Worm (Caenorhabditis elegans): ENCODE data around the gene C17G10.10.

C17G10.10 gene

DNA sequence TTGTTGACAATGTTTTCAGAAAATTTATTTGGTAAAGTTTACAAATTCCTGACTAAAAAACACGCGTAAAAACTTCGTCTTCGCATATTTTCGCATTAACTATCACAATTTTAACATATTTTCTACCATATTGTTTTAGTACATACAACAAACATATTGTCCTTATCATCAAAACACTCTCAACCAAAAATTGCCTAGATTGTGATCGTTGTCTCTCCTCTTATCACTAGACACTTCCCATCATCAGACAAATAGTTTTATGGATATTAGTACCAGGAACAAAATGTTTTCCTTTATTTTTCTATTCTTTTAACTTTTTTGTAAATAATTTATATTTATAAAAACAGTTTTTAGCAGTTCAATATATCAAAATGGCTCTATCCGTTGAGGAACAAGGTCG is 37.8 kb downstream of the C17G10.10 start, which contains the start of gene C17C3.3:
Gene C17C3.3, plus strand, starts transcription at position 346 of the 400 bp plus-strand sequence.
- TF ChIP-seq pqm-1 (tag; optimal IDR thresholded peaks at IDR 0.05) (peak; percentile 58), ZK546.5 (tag; optimal IDR thresholded peaks at IDR 0.05) (no peak), tag-97 (GFP tag; IDR thresholded peaks at IDR 0.05) (no peak), php-3 (GFP tag; IDR thresholded peaks at IDR 0.05) (no peak), ZK337.2 (GFP tag; IDR thresholded peaks at IDR 0.05) (no peak), fos-1 (tag; optimal IDR thresholded peaks at IDR 0.05) (no peak), mdl-1 (tag; optimal IDR thresholded peaks at IDR 0.05) (no peak), gei-8 (GFP tag; optimal IDR thresholded peaks at IDR 0.05) (no peak), nhr-48 (tag; optimal IDR thresholded peaks at IDR 0.05) (no peak), nhr-28 (tag; optimal IDR thresholded peaks at IDR 0.05) (peak; percentile 28), nhr-11 (tag; optimal IDR thresholded peaks at IDR 0.05) (no peak), unc-39 (tag; optimal IDR thresholded peaks at IDR 0.05) (no peak), hmg-1.1 (GFP tag; IDR thresholded peaks at IDR 0.05) (no peak), tra-1 (GFP tag; IDR thresholded peaks at IDR 0.05) (no peak), daf-16 (GFP tag; optimal IDR thresholded peaks at IDR 0.05) (no peak), daf-16 (tag; optimal IDR thresholded peaks at IDR 0.05) (peak; percentile 97), nhr-77 (tag; optimal IDR thresholded peaks at IDR 0.05) (peak; percentile 5), hif-1 (tag; optimal IDR thresholded peaks at IDR 0.05) (no peak), lin-29 (GFP tag; IDR thresholded peaks at IDR 0.05) (no peak), dve-1 (tag; optimal IDR thresholded peaks at IDR 0.05; ENCODE audit: insufficient read depth) (peak; percentile 72), mxl-2 (GFP tag; conservative IDR thresholded peaks at IDR 0.05) (no peak), set-16 (GFP tag; IDR thresholded peaks at IDR 0.05) (no peak), hlh-11 (tag; optimal IDR thresholded peaks at IDR 0.05) (peak; percentile 24), unc-130 (GFP tag; optimal IDR thresholded peaks at IDR 0.05) (no peak), lin-1 (GFP tag; IDR thresholded peaks at IDR 0.05) (no peak), lin-13 (GFP tag; optimal IDR thresholded peaks at IDR 0.05) (no peak)

DNA sequence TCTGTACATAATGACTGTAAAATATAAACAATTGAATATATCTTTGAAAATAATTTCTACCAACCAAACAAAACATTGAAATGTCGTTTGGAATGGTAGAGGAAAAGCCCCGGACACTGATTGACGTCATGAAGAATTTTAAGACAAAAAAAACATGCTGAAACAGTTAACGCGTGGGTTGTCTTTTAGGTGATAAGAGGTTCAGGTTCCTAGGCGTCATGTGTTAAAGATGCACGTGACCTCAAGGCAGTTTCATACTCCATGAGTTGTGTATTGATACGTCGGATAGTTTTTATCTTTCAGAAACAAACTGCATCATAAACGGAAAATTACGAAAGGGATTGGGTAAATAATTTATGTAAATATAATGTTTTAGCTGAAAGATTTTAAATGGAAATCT is 42.0 kb downstream of the C17G10.10 start:
- TF ChIP-seq T26A8.4 (GFP tag; IDR thresholded peaks at IDR 0.05) (no peak), nhr-48 (tag; optimal IDR thresholded peaks at IDR 0.05) (no peak), pqm-1 (tag; optimal IDR thresholded peaks at IDR 0.05) (peak; percentile 73), nhr-28 (tag; optimal IDR thresholded peaks at IDR 0.05) (peak; percentile 6), unc-39 (tag; optimal IDR thresholded peaks at IDR 0.05) (no peak), nhr-77 (tag; optimal IDR thresholded peaks at IDR 0.05) (peak; percentile 60), dmd-6 (GFP tag; IDR thresholded peaks at IDR 0.05) (peak; percentile 67), hlh-30 (tag; optimal IDR thresholded peaks at IDR 0.05; ENCODE audit: insufficient read depth) (peak; percentile 59), daf-16 (GFP tag; optimal IDR thresholded peaks at IDR 0.05) (no peak), daf-16 (tag; optimal IDR thresholded peaks at IDR 0.05) (peak; percentile 79), lin-1 (GFP tag; IDR thresholded peaks at IDR 0.05) (0 out of 2 replicates have a peak, but pooled peaks have one; percentile 25), mdl-1 (tag; optimal IDR thresholded peaks at IDR 0.05) (peak in 1 of 2 experiments; percentile 34), hlh-11 (tag; optimal IDR thresholded peaks at IDR 0.05) (peak; percentile 48), nhr-25 (tag; optimal IDR thresholded peaks at IDR 0.05; ENCODE audit: borderline replicate concordance, insufficient read depth) (no peak), dve-1 (tag; optimal IDR thresholded peaks at IDR 0.05; ENCODE audit: insufficient read depth) (peak; percentile 83)

DNA sequence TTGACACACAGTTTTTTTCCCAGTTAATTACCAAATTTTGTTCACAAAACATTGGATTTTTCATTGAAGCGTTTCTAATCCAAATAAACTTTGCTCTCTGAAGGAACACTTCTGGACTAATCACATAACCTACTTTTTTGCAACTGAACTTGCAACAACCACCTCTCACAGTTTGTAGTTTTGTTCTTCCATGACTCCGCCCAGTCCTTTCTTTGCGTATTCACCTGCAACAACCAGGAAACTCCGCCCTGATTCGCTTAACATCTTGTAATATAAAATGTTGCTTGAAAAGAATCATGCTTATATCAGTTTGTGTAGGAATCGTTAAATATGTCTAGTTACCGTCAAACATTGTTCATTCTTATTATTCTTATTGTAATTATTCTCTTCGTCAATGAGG is 42.7 kb downstream of the C17G10.10 start, which contains the start of gene ins-11:
Gene ins-11, plus strand, starts transcription at position 301 of the 400 bp plus-strand sequence.
- TF ChIP-seq zfp-3 (GFP tag; conservative IDR thresholded peaks at IDR 0.05) (no peak), ama-1 (optimal IDR thresholded peaks at IDR 0.05) (no peak), zfp-2 (tag; optimal IDR thresholded peaks at IDR 0.05) (no peak), dpl-1 (GFP tag; optimal IDR thresholded peaks at IDR 0.05) (no peak), saeg-2 (GFP tag; IDR thresholded peaks at IDR 0.05) (no peak), nhr-76 (tag; optimal IDR thresholded peaks at IDR 0.05) (no peak), nhr-10 (tag; optimal IDR thresholded peaks at IDR 0.05) (no peak), zag-1 (tag; optimal IDR thresholded peaks at IDR 0.05) (no peak), lin-38 (GFP tag; IDR thresholded peaks at IDR 0.05) (no peak), ces-1 (GFP tag; optimal IDR thresholded peaks at IDR 0.05) (no peak), pha-4 (GFP tag; IDR thresholded peaks at IDR 0.05) (no peak), pha-4 (tag; optimal IDR thresholded peaks at IDR 0.05) (no peak), spr-3 (GFP tag; optimal IDR thresholded peaks at IDR 0.05) (no peak), lim-7 (GFP tag; IDR thresholded peaks at IDR 0.05) (no peak), hlh-30 (tag; optimal IDR thresholded peaks at IDR 0.05; ENCODE audit: insufficient read depth) (no peak), gei-8 (GFP tag; optimal IDR thresholded peaks at IDR 0.05) (no peak), daf-16 (GFP tag; optimal IDR thresholded peaks at IDR 0.05) (no peak), daf-16 (tag; optimal IDR thresholded peaks at IDR 0.05) (no peak), pqm-1 (tag; optimal IDR thresholded peaks at IDR 0.05) (no peak), attf-4 (tag; optimal IDR thresholded peaks at IDR 0.05) (no peak), ceh-44 (GFP tag; IDR thresholded peaks at IDR 0.05) (no peak), aha-1 (tag) (no peak)

All from whole organism, L4 larva.